Fruit fly (Drosophila melanogaster) whole organism, prepupa: ENCODE results near the gene CG17249.

Experiments
- Blimp-1 ChIP-seq: fragments of 200-800 bp; sonication (Bioruptor generic); optimal IDR thresholded peaks from 3 replicates; lab custom pipeline; 2017; ENCODE audit warnings: missing biosample characterization, missing genetic modification characterization, mild to moderate bottlenecking, moderate library complexity, missing genetic modification reagents
- CG11762 ChIP-seq: fragments of 200-800 bp; sonication (Bioruptor generic); optimal IDR thresholded peaks from 3 replicates; lab custom pipeline; 2016; ENCODE audit warnings: missing biosample characterization, missing genetic modification characterization; ENCODE audit not compliant: insufficient read depth
- CG15336 ChIP-seq: fragments of 200-800 bp; sonication (Bioruptor generic); IDR thresholded peaks from 2 replicates; pipeline ENCODE4 v1.3.6; 2022; ENCODE audit warnings: missing biosample characterization, missing genetic modification characterization
- CG16779 ChIP-seq: fragments of 200-800 bp; sonication (Bioruptor generic); optimal IDR thresholded peaks from 3 replicates; lab custom pipeline; 2017; ENCODE audit warnings: missing biosample characterization, mild to moderate bottlenecking, missing genetic modification characterization
- CG3032 ChIP-seq: fragments of 200-800 bp; optimal IDR thresholded peaks from 2 replicates; lab custom pipeline; 2019; ENCODE audit warnings: missing biosample characterization, mild to moderate bottlenecking, missing genetic modification characterization, moderate library complexity
- CG31627 ChIP-seq: fragments of 200-800 bp; sonication (Bioruptor generic); optimal IDR thresholded peaks from 3 replicates; lab custom pipeline; 2016; ENCODE audit warnings: missing biosample characterization, missing genetic modification characterization
- CG34406 ChIP-seq: fragments of 200-800 bp; sonication (Bioruptor generic); optimal IDR thresholded peaks from 3 replicates; lab custom pipeline; 2016; ENCODE audit warnings: missing biosample characterization, missing genetic modification characterization
- CG3919 ChIP-seq: fragments of 200-800 bp; sonication (Bioruptor generic); optimal IDR thresholded peaks from 3 replicates; lab custom pipeline; 2016; ENCODE audit warnings: missing biosample characterization, missing genetic modification characterization
- CG6163 ChIP-seq: fragments of 200-800 bp; sonication (Bioruptor generic); IDR thresholded peaks from 3 replicates; pipeline ENCODE4 v1.3.6; 2022; ENCODE audit warnings: missing biosample characterization, missing genetic modification characterization
- CG6276 ChIP-seq: fragments of 200-800 bp; sonication (Bioruptor generic); optimal IDR thresholded peaks from 2 replicates; lab custom pipeline; 2017; ENCODE audit warnings: missing biosample characterization, mild to moderate bottlenecking, missing genetic modification characterization
- CG6792 ChIP-seq: fragments of 200-800 bp; sonication (Bioruptor generic); optimal IDR thresholded peaks from 3 replicates; lab custom pipeline; 2016; ENCODE audit warnings: missing biosample characterization, missing genetic modification characterization
- CG6808 ChIP-seq: fragments of 200-800 bp; sonication (Bioruptor generic); optimal IDR thresholded peaks from 3 replicates; lab custom pipeline; 2017; ENCODE audit warnings: missing biosample characterization, missing genetic modification characterization, mild to moderate bottlenecking, moderate library complexity, missing genetic modification reagents
- CG6854 ChIP-seq: fragments of 200-800 bp; sonication (Bioruptor generic); optimal IDR thresholded peaks from 2 replicates; lab custom pipeline; 2017; ENCODE audit warnings: missing biosample characterization, mild to moderate bottlenecking, missing genetic modification characterization
- CG7368 ChIP-seq: fragments of 200-800 bp; sonication (Bioruptor generic); optimal IDR thresholded peaks from 3 replicates; lab custom pipeline; 2016; ENCODE audit warnings: missing biosample characterization, missing genetic modification characterization
- CG8319 ChIP-seq: fragments of 200-800 bp; sonication (Bioruptor generic); optimal IDR thresholded peaks from 3 replicates; lab custom pipeline; 2016; ENCODE audit warnings: missing biosample characterization, missing genetic modification characterization
- CG8632 ChIP-seq: fragments of 200-800 bp; sonication (Bioruptor generic); optimal IDR thresholded peaks from 3 replicates; lab custom pipeline; 2016; ENCODE audit warnings: missing biosample characterization, missing genetic modification characterization
- Eip75B ChIP-seq: fragments of 200-800 bp; sonication (Bioruptor generic); optimal IDR thresholded peaks from 3 replicates; lab custom pipeline; 2016; ENCODE audit warnings: missing biosample characterization, missing genetic modification characterization
- Eip78C ChIP-seq: fragments of 200-800 bp; sonication (Bioruptor generic); peaks from one replicate; lab custom pipeline; 2016; ENCODE audit warnings: missing biosample characterization, missing genetic modification characterization
- Eip93F ChIP-seq: fragments of 200-800 bp; sonication (Bioruptor generic); optimal IDR thresholded peaks from 2 replicates; lab custom pipeline; 2016; ENCODE audit warnings: missing biosample characterization, mild to moderate bottlenecking, missing genetic modification characterization
- Ets21C ChIP-seq: fragments of 200-800 bp; sonication (Bioruptor generic); optimal IDR thresholded peaks from 3 replicates; lab custom pipeline; 2016; ENCODE audit warnings: missing biosample characterization, missing genetic modification characterization
- Ets96B ChIP-seq: fragments of 200-800 bp; optimal IDR thresholded peaks from 2 replicates; lab custom pipeline; 2019; ENCODE audit warnings: missing biosample characterization, mild to moderate bottlenecking, missing genetic modification characterization, moderate library complexity
- Gug ChIP-seq: fragments of 200-800 bp; sonication (Bioruptor generic); IDR thresholded peaks from 2 replicates; pipeline ENCODE4 v1.3.6; 2022; ENCODE audit warnings: missing biosample characterization, missing genetic modification characterization
- Hr38 ChIP-seq: sonication (Bioruptor generic); optimal IDR thresholded peaks from 2 replicates; lab custom pipeline; 2016; ENCODE audit warnings: missing biosample characterization, missing genetic modification characterization
- Hr4 ChIP-seq: fragments of 200-800 bp; sonication (Bioruptor generic); optimal IDR thresholded peaks from 3 replicates; lab custom pipeline; 2016; ENCODE audit warnings: missing biosample characterization, missing genetic modification characterization
- Lpt ChIP-seq: fragments of 200-800 bp; sonication (Bioruptor generic); optimal IDR thresholded peaks from 3 replicates; lab custom pipeline; 2016; ENCODE audit warnings: missing biosample characterization, missing genetic modification characterization
- Met ChIP-seq: fragments of 200-800 bp; sonication (Bioruptor generic); optimal IDR thresholded peaks from 3 replicates; lab custom pipeline; 2016; ENCODE audit warnings: missing biosample characterization, missing genetic modification characterization
- Smox ChIP-seq: fragments of 200-800 bp; sonication (Bioruptor generic); optimal IDR thresholded peaks from 3 replicates; lab custom pipeline; 2016; ENCODE audit warnings: missing biosample characterization, missing genetic modification characterization
- Sox102F ChIP-seq: fragments of 200-800 bp; sonication (Bioruptor generic); optimal IDR thresholded peaks from 2 replicates; lab custom pipeline; 2016; ENCODE audit warnings: missing biosample characterization, mild to moderate bottlenecking, missing genetic modification characterization
- Sox14 ChIP-seq: fragments of 200-800 bp; sonication (Bioruptor generic); optimal IDR thresholded peaks from 3 replicates; lab custom pipeline; 2016; ENCODE audit warnings: missing biosample characterization, missing genetic modification characterization
- Sox15 ChIP-seq: fragments of 200-800 bp; sonication (Bioruptor generic); optimal IDR thresholded peaks from 3 replicates; lab custom pipeline; 2016; ENCODE audit warnings: missing biosample characterization, missing genetic modification characterization
- acj6 ChIP-seq: fragments of 200-800 bp; sonication (Bioruptor generic); optimal IDR thresholded peaks from 3 replicates; lab custom pipeline; 2016; ENCODE audit warnings: missing biosample characterization, missing genetic modification characterization
- cyc ChIP-seq: fragments of 200-800 bp; sonication (Bioruptor generic); optimal IDR thresholded peaks from 3 replicates; lab custom pipeline; 2016; ENCODE audit warnings: missing biosample characterization, missing genetic modification characterization
- dac ChIP-seq: fragments of 200-800 bp; sonication (Bioruptor generic); optimal IDR thresholded peaks from 2 replicates; lab custom pipeline; 2017; ENCODE audit warnings: missing biosample characterization, mild to moderate bottlenecking, missing genetic modification characterization
- dsx ChIP-seq: fragments of 200-800 bp; optimal IDR thresholded peaks from 3 replicates; lab custom pipeline; 2019; ENCODE audit warnings: missing biosample characterization, mild to moderate bottlenecking, missing genetic modification characterization, moderate library complexity; ENCODE audit not compliant: poor library complexity, severe bottlenecking
- fd59A ChIP-seq: fragments of 200-800 bp; sonication (Bioruptor generic); optimal IDR thresholded peaks from 2 replicates; lab custom pipeline; 2017; ENCODE audit warnings: missing biosample characterization, mild to moderate bottlenecking, missing genetic modification characterization, missing genetic modification reagents
- fd85E ChIP-seq: fragments of 200-800 bp; sonication (Bioruptor generic); optimal IDR thresholded peaks from 3 replicates; lab custom pipeline; 2016; ENCODE audit warnings: missing biosample characterization, missing genetic modification characterization
- fkh ChIP-seq: fragments of 200-800 bp; sonication (Bioruptor generic); optimal IDR thresholded peaks from 3 replicates; lab custom pipeline; 2017; ENCODE audit warnings: missing biosample characterization, mild to moderate bottlenecking, missing genetic modification characterization, moderate library complexity
- lz ChIP-seq: fragments of 200-800 bp; sonication (Bioruptor generic); optimal IDR thresholded peaks from 3 replicates; lab custom pipeline; 2016; ENCODE audit warnings: missing biosample characterization, missing genetic modification characterization
- net ChIP-seq: fragments of 200-800 bp; sonication (Bioruptor generic); optimal IDR thresholded peaks from 3 replicates; lab custom pipeline; 2016; ENCODE audit warnings: missing biosample characterization, missing genetic modification characterization
- pdm3 ChIP-seq: fragments of 200-800 bp; sonication (Bioruptor generic); optimal IDR thresholded peaks from 3 replicates; lab custom pipeline; 2016; ENCODE audit warnings: missing biosample characterization, missing genetic modification characterization
- salr ChIP-seq, 2 experiments: fragments of 200-800 bp; sonication (Bioruptor generic); optimal IDR thresholded peaks; 3 replicates each; lab custom pipeline; 2016 to 2018; ENCODE audit warnings: missing biosample characterization in 2 of 2, missing genetic modification characterization in 2 of 2, mild to moderate bottlenecking in 1 of 2
- spab ChIP-seq: fragments of 200-800 bp; sonication (Bioruptor generic); optimal IDR thresholded peaks from 2 replicates; lab custom pipeline; 2017; ENCODE audit warnings: missing biosample characterization, mild to moderate bottlenecking, missing genetic modification characterization, missing genetic modification reagents
- svp ChIP-seq: fragments of 200-800 bp; sonication (Bioruptor generic); peaks from one replicate; lab custom pipeline; 2016; ENCODE audit warnings: missing biosample characterization, missing genetic modification characterization

The CG17249 gene

dm6 chr3L:1618116-1618727, 29.0 kb downstream of the CG17249 start, which contains the start of the genes CG13926, ABCB7 and CG33230 (continued):
- TF ChIP-seq CG31627 (peak; percentile 10), CG6808 (GFP tag; lab: Kevin White, UChicago) (no peak), Eip75B (GFP tag; lab: Kevin White, UChicago) (peak; percentile 45)

dm6 chr3L:1615701-1616100, 31.6 kb downstream of the CG17249 start, which contains the start of gene CG12105:
Gene CG12105, minus strand, starts transcription at chr3L:1615801.
- no peak for TF ChIP-seq salr (GFP tag; optimal IDR thresholded peaks at IDR 0.05; lab: Kevin White, UChicago)
- no peak for TF ChIP-seq CG6163 (GFP tag; lab: Robert Waterston, UW)
- TF ChIP-seq CG6854 (GFP tag; lab: Kevin White, UChicago), result no peak
- no peak for TF ChIP-seq lz
- TF ChIP-seq Sox15 (GFP tag; lab: Kevin White, UChicago), result no peak
- TF ChIP-seq CG11762, result no peak
- TF ChIP-seq CG8632 (GFP tag; lab: Kevin White, UChicago), result no peak
- TF ChIP-seq Hr38 (GFP tag; lab: Kevin White, UChicago), result no peak
- no peak for TF ChIP-seq Gug
- TF ChIP-seq fd85E (GFP tag; lab: Kevin White, UChicago), result no peak
- TF ChIP-seq Eip75B (GFP tag; lab: Kevin White, UChicago), result no peak
- no peak for TF ChIP-seq Ets21C (GFP tag; lab: Kevin White, UChicago)
- TF ChIP-seq fkh (GFP tag; lab: Kevin White, UChicago), result no peak
- TF ChIP-seq Eip78C (GFP tag; lab: Kevin White, UChicago), result no peak

dm6 chr3L:1614465-1615084, 32.7 kb downstream of the CG17249 start:
- TF ChIP-seq CG8632 (GFP tag; lab: Kevin White, UChicago) (no peak), svp (GFP tag; lab: Kevin White, UChicago) (peak; percentile 57)

dm6 chr3L:1609611-1610010, 37.7 kb downstream of the CG17249 start:
- TF ChIP-seq spab, result no peak
- no peak for TF ChIP-seq CG6276 (GFP tag; lab: Kevin White, UChicago)
- TF ChIP-seq acj6 (GFP tag; lab: Kevin White, UChicago), result peak; percentile 11
- TF ChIP-seq Sox15 (GFP tag; lab: Kevin White, UChicago), result no peak
- no peak for TF ChIP-seq Sox102F (GFP tag; lab: Kevin White, UChicago)
- TF ChIP-seq CG3919, result peak; percentile 6
- TF ChIP-seq lz, result no peak
- no peak for TF ChIP-seq CG6163 (GFP tag; lab: Robert Waterston, UW)
- no peak for TF ChIP-seq CG6854 (GFP tag; lab: Kevin White, UChicago)
- TF ChIP-seq Met (GFP tag; lab: Kevin White, UChicago), result no peak
- TF ChIP-seq Lpt, result peak; percentile 23
- peak; percentile 42 for TF ChIP-seq Hr4 (GFP tag; lab: Kevin White, UChicago)
- TF ChIP-seq Ets96B (tag; lab: Kevin White, UChicago), result no peak
- peak; percentile 19; the same call in 1 of the 2 replicates for TF ChIP-seq Gug
- TF ChIP-seq fd85E (GFP tag; lab: Kevin White, UChicago), result no peak
- TF ChIP-seq net, result peak; percentile 21
- TF ChIP-seq CG3032 (tag; lab: Kevin White, UChicago), result no peak
- TF ChIP-seq Smox (GFP tag; lab: Kevin White, UChicago), result no peak
- TF ChIP-seq CG7368 (GFP tag; lab: Kevin White, UChicago), result no peak
- TF ChIP-seq pdm3 (GFP tag; lab: Kevin White, UChicago), result no peak
- no peak for TF ChIP-seq dac (GFP tag; lab: Kevin White, UChicago)
- no peak for TF ChIP-seq CG34406 (GFP tag; lab: Kevin White, UChicago)
- TF ChIP-seq Sox14 (GFP tag; lab: Kevin White, UChicago), result peak; percentile 9
- TF ChIP-seq CG6808 (GFP tag; lab: Kevin White, UChicago), result no peak
- no peak for TF ChIP-seq Blimp-1
- TF ChIP-seq cyc (GFP tag; lab: Kevin White, UChicago), result no peak
- no peak for TF ChIP-seq CG8319 (GFP tag; lab: Kevin White, UChicago)
- no peak for TF ChIP-seq CG16779
- TF ChIP-seq CG15336 (GFP tag; lab: Robert Waterston, UW), result peak; percentile 46; the same call in 1 of the 2 replicates
- TF ChIP-seq CG6792, result no peak
- no peak for TF ChIP-seq Eip93F (GFP tag; lab: Kevin White, UChicago)
- no peak for TF ChIP-seq Eip75B (GFP tag; lab: Kevin White, UChicago)
- no peak for TF ChIP-seq fd59A (GFP tag; lab: Kevin White, UChicago)
- TF ChIP-seq dsx (GFP tag; lab: Kevin White, UChicago), result peak; percentile 38
- no peak for TF ChIP-seq CG11762
- no peak for TF ChIP-seq Hr38 (GFP tag; lab: Kevin White, UChicago)
